Fruit fly (Drosophila melanogaster) whole organism, embryonic: ENCODE data around the gene mahe.
A peak's percentile ranks its signal among the peaks of the same experiment; 100 is the strongest.

ENCODE experiments used
- Atf3 ChIP-seq: fragments of 200-800 bp; sonication (Bioruptor generic); optimal IDR thresholded peaks from 3 replicates; lab custom pipeline; 2016; ENCODE audit warnings: missing biosample characterization, missing genetic modification characterization
- CG12071 ChIP-seq: fragments of 200-800 bp; sonication (Bioruptor generic); optimal IDR thresholded peaks from 3 replicates; lab custom pipeline; 2018; ENCODE audit warnings: missing biosample characterization, mild to moderate bottlenecking, missing genetic modification characterization
- CG13287 ChIP-seq: fragments of 200-800 bp; sonication (Bioruptor generic); IDR thresholded peaks from 2 replicates; pipeline ENCODE4 v1.3.6; 2022; ENCODE audit warnings: missing biosample characterization, missing genetic modification characterization; ENCODE audit not compliant: partially characterized antibody
- CG13775 ChIP-seq: fragments of 200-800 bp; sonication (Bioruptor generic); optimal IDR thresholded peaks from 3 replicates; lab custom pipeline; 2017; ENCODE audit warnings: missing biosample characterization, mild to moderate bottlenecking, missing genetic modification characterization
- CG15479 ChIP-seq: fragments of 200-800 bp; sonication (Bioruptor generic); optimal IDR thresholded peaks from 3 replicates; lab custom pipeline; 2019; ENCODE audit warnings: missing biosample characterization, mild to moderate bottlenecking, missing genetic modification characterization, moderate library complexity
- CG15601 ChIP-seq: fragments of 200-800 bp; sonication (Bioruptor generic); optimal IDR thresholded peaks from 3 replicates; lab custom pipeline; 2019; ENCODE audit warnings: missing biosample characterization, mild to moderate bottlenecking, missing genetic modification characterization, moderate library complexity
- CG1602 ChIP-seq: fragments of 200-800 bp; sonication (Bioruptor generic); optimal IDR thresholded peaks from 3 replicates; lab custom pipeline; 2016; ENCODE audit warnings: missing biosample characterization, missing genetic modification characterization
- CG1647 ChIP-seq: fragments of 200-800 bp; sonication (Bioruptor generic); optimal IDR thresholded peaks from 3 replicates; lab custom pipeline; 2016; ENCODE audit warnings: missing biosample characterization, missing genetic modification characterization
- CG17385 ChIP-seq: fragments of 200-800 bp; sonication (Bioruptor generic); optimal IDR thresholded peaks from 3 replicates; lab custom pipeline; 2018; ENCODE audit warnings: missing biosample characterization, mild to moderate bottlenecking, missing genetic modification characterization
- CG17612 ChIP-seq: fragments of 200-800 bp; sonication (Bioruptor generic); IDR thresholded peaks from 2 replicates; pipeline ENCODE4 v1.3.6; 2022; ENCODE audit warnings: missing biosample characterization, missing genetic modification characterization
- CG17802 ChIP-seq: fragments of 200-800 bp; sonication (Bioruptor generic); optimal IDR thresholded peaks from 2 replicates; lab custom pipeline; 2018; ENCODE audit warnings: missing biosample characterization, mild to moderate bottlenecking, missing genetic modification characterization, moderate library complexity
- CG17829 ChIP-seq: fragments of 200-800 bp; optimal IDR thresholded peaks from 2 replicates; lab custom pipeline; 2019; ENCODE audit warnings: missing biosample characterization, mild to moderate bottlenecking, missing genetic modification characterization, moderate library complexity
- CG1792 ChIP-seq: fragments of 200-800 bp; sonication (Bioruptor generic); optimal IDR thresholded peaks from 2 replicates; lab custom pipeline; 2016; ENCODE audit warnings: missing biosample characterization, missing genetic modification characterization
- CG2120 ChIP-seq: fragments of 200-800 bp; sonication (Bioruptor generic); optimal IDR thresholded peaks from 3 replicates; lab custom pipeline; 2016; ENCODE audit warnings: missing biosample characterization, missing genetic modification characterization
- CG31365 ChIP-seq: fragments of 200-800 bp; sonication (Bioruptor generic); optimal IDR thresholded peaks from 2 replicates; lab custom pipeline; 2018; ENCODE audit warnings: missing biosample characterization, mild to moderate bottlenecking, missing genetic modification characterization
- CG3281 ChIP-seq: fragments of 200-800 bp; sonication (Bioruptor generic); optimal IDR thresholded peaks from 3 replicates; lab custom pipeline; 2017; ENCODE audit warnings: missing biosample characterization, mild to moderate bottlenecking, missing genetic modification characterization
- CG42726 ChIP-seq: fragments of 200-800 bp; sonication (Bioruptor generic); IDR thresholded peaks from 2 replicates; pipeline ENCODE4 v1.3.6; 2022; ENCODE audit warnings: missing biosample characterization, missing genetic modification characterization; ENCODE audit not compliant: partially characterized antibody
- CG4730 ChIP-seq: fragments of 200-800 bp; sonication (Bioruptor generic); IDR thresholded peaks from 2 replicates; pipeline ENCODE4 v1.3.6; 2022; ENCODE audit warnings: missing biosample characterization, missing genetic modification characterization
- CG5953 ChIP-seq: fragments of 200-800 bp; sonication (Bioruptor generic); IDR thresholded peaks from 2 replicates; pipeline ENCODE4 v1.3.6; 2022; ENCODE audit warnings: missing biosample characterization, missing genetic modification characterization
- CG6254 ChIP-seq: fragments of 200-800 bp; sonication (Bioruptor generic); optimal IDR thresholded peaks from 3 replicates; lab custom pipeline; 2017; ENCODE audit warnings: mild to moderate bottlenecking, missing biosample characterization, missing genetic modification reagents, missing genetic modification characterization
- CG6683 ChIP-seq: fragments of 200-800 bp; sonication (Bioruptor generic); optimal IDR thresholded peaks from 2 replicates; lab custom pipeline; 2017; ENCODE audit warnings: missing biosample characterization, mild to moderate bottlenecking, missing genetic modification characterization, missing genetic modification reagents
- CG8765 ChIP-seq: fragments of 200-800 bp; sonication (Bioruptor generic); IDR thresholded peaks from 2 replicates; pipeline ENCODE4 v1.3.6; 2022; ENCODE audit warnings: missing biosample characterization, missing genetic modification characterization
- Camta ChIP-seq: fragments of 200-800 bp; sonication (Bioruptor generic); optimal IDR thresholded peaks from 2 replicates; lab custom pipeline; 2016; ENCODE audit warnings: missing biosample characterization, missing genetic modification characterization
- Dref ChIP-seq: fragments of 200-800 bp; sonication (Bioruptor generic); IDR thresholded peaks from 2 replicates; pipeline ENCODE4 v1.3.6; 2022; ENCODE audit warnings: missing biosample characterization, missing genetic modification characterization
- Drgx ChIP-seq: fragments of 200-800 bp; sonication (Bioruptor generic); IDR thresholded peaks from 2 replicates; pipeline ENCODE4 v1.3.6; 2022; ENCODE audit warnings: missing biosample characterization, missing genetic modification characterization
- E2f2 ChIP-seq: fragments of 200-800 bp; sonication (Bioruptor generic); IDR thresholded peaks from 2 replicates; pipeline ENCODE4 v1.3.6; 2022; ENCODE audit warnings: missing biosample characterization, missing genetic modification characterization
- ERR ChIP-seq: fragments of 200-800 bp; sonication (Bioruptor generic); optimal IDR thresholded peaks from 2 replicates; lab custom pipeline; 2016; ENCODE audit warnings: missing biosample characterization, missing genetic modification characterization
- Elba2 ChIP-seq: fragments of 200-800 bp; sonication (Bioruptor generic); optimal IDR thresholded peaks from 3 replicates; lab custom pipeline; 2016; ENCODE audit warnings: missing biosample characterization, missing genetic modification characterization
- HHEX ChIP-seq: fragments of 200-800 bp; sonication (Bioruptor generic); optimal IDR thresholded peaks from 3 replicates; lab custom pipeline; 2017; ENCODE audit warnings: missing biosample characterization, mild to moderate bottlenecking, missing genetic modification characterization, missing genetic modification reagents
- Lpt ChIP-seq: fragments of >200 bp; optimal IDR thresholded peaks from 2 replicates; lab custom pipeline; 2018; ENCODE audit warnings: missing biosample characterization, missing genetic modification characterization
- Max ChIP-seq: fragments of 200-800 bp; sonication (Bioruptor generic); optimal IDR thresholded peaks from 2 replicates; lab custom pipeline; 2016; ENCODE audit warnings: missing biosample characterization, mild to moderate bottlenecking, missing genetic modification characterization
- Med ChIP-seq: fragments of 200-800 bp; sonication (Bioruptor generic); peaks from one replicate; lab custom pipeline; 2016; ENCODE audit warnings: missing biosample characterization, missing genetic modification characterization, mild to moderate bottlenecking, inconsistent platforms, moderate library complexity
- Scr ChIP-seq: fragments of 200-800 bp; sonication (Bioruptor generic); IDR thresholded peaks from 2 replicates; pipeline ENCODE4 v1.3.6; 2022; ENCODE audit warnings: missing biosample characterization, missing genetic modification characterization; ENCODE audit not compliant: partially characterized antibody
- Sox100B ChIP-seq: fragments of 200-800 bp; sonication (Bioruptor generic); optimal IDR thresholded peaks from 3 replicates; lab custom pipeline; 2018; ENCODE audit warnings: missing biosample characterization, mild to moderate bottlenecking, missing genetic modification characterization
- Sox102F ChIP-seq: fragments of 200-800 bp; sonication (Bioruptor generic); optimal IDR thresholded peaks from 2 replicates; lab custom pipeline; 2018; ENCODE audit warnings: missing biosample characterization, mild to moderate bottlenecking, missing genetic modification characterization, moderate library complexity
- Usf ChIP-seq: fragments of 200-800 bp; sonication (Bioruptor generic); optimal IDR thresholded peaks from 2 replicates; lab custom pipeline; 2017; ENCODE audit warnings: missing genotype, missing biosample characterization, missing genetic modification characterization
- btn ChIP-seq: fragments of 200-800 bp; sonication (Bioruptor generic); optimal IDR thresholded peaks from 2 replicates; lab custom pipeline; 2016; ENCODE audit warnings: missing biosample characterization, missing genetic modification characterization
- chinmo ChIP-seq: fragments of 200-800 bp; sonication (Bioruptor generic); IDR thresholded peaks from 4 replicates; pipeline ENCODE4 v1.3.6; 2022; ENCODE audit warnings: missing biosample characterization, missing genetic modification characterization; ENCODE audit not compliant: partially characterized antibody
- dmrt11E ChIP-seq: fragments of 200-800 bp; sonication (Bioruptor generic); optimal IDR thresholded peaks from 3 replicates; lab custom pipeline; 2018; ENCODE audit warnings: missing biosample characterization, mild to moderate bottlenecking, missing genetic modification characterization, moderate library complexity
- hbn ChIP-seq: fragments of 200-800 bp; sonication (Bioruptor generic); IDR thresholded peaks from 2 replicates; pipeline ENCODE4 v1.3.6; 2022; ENCODE audit warnings: missing biosample characterization, missing genetic modification characterization; ENCODE audit not compliant: partially characterized antibody
- mam ChIP-seq: fragments of 200-800 bp; sonication (Bioruptor generic); optimal IDR thresholded peaks from 3 replicates; lab custom pipeline; 2016; ENCODE audit warnings: missing biosample characterization, missing genetic modification characterization
- nerfin-2 ChIP-seq: fragments of 200-800 bp; sonication (Bioruptor generic); IDR thresholded peaks from 2 replicates; pipeline ENCODE4 v1.3.6; 2022; ENCODE audit warnings: missing biosample characterization, missing genetic modification characterization; ENCODE audit not compliant: partially characterized antibody
- pfk ChIP-seq: fragments of 200-800 bp; sonication (Bioruptor generic); optimal IDR thresholded peaks from 2 replicates; lab custom pipeline; 2018; ENCODE audit warnings: missing biosample characterization, mild to moderate bottlenecking, missing genetic modification characterization, moderate library complexity
- scrt ChIP-seq: fragments of 200-800 bp; sonication (Bioruptor generic); optimal IDR thresholded peaks from 2 replicates; lab custom pipeline; 2018; ENCODE audit warnings: missing biosample characterization, mild to moderate bottlenecking, missing genetic modification characterization, moderate library complexity
- sqz ChIP-seq: fragments of 200-800 bp; sonication (Bioruptor generic); optimal IDR thresholded peaks from 3 replicates; lab custom pipeline; 2018; ENCODE audit warnings: missing biosample characterization, mild to moderate bottlenecking, missing genetic modification characterization
- sr ChIP-seq: fragments of 200-800 bp; sonication (Bioruptor generic); IDR thresholded peaks from 3 replicates; pipeline ENCODE4 v1.3.6; 2022; ENCODE audit warnings: missing biosample characterization, missing genetic modification characterization
- twi ChIP-seq: fragments of 200-800 bp; optimal IDR thresholded peaks from 2 replicates; lab custom pipeline; 2019; ENCODE audit warnings: missing biosample characterization, mild to moderate bottlenecking, missing genetic modification characterization, moderate library complexity
- tx ChIP-seq: fragments of 200-800 bp; sonication (Bioruptor generic); optimal IDR thresholded peaks from 2 replicates; lab custom pipeline; 2016; ENCODE audit warnings: missing biosample characterization, missing genetic modification characterization
- z ChIP-seq: fragments of 200-800 bp; sonication (Bioruptor generic); IDR thresholded peaks from 3 replicates; pipeline ENCODE4 v1.3.6; 2022; ENCODE audit warnings: missing biosample characterization, missing genetic modification characterization
- zen2 ChIP-seq: fragments of 200-800 bp; sonication (Bioruptor generic); IDR thresholded peaks from 3 replicates; pipeline ENCODE4 v1.3.6; 2022; ENCODE audit warnings: missing biosample characterization, missing genetic modification characterization; ENCODE audit not compliant: partially characterized antibody

mahe gene

dm6 chrX:7931028-7931549, at the start of gene mahe:
mahe (minus strand) TSS chrX:7931382.
- no peak for TF ChIP-seq CG8765
- peak; percentile 61; the same call in 1 of the 3 replicates for TF ChIP-seq zen2 (GFP tag; lab: Robert Waterston, UW)
- TF ChIP-seq twi (tag; lab: Kevin White, UChicago) = no peak
- TF ChIP-seq Max (GFP tag; lab: Kevin White, UChicago) = no peak
- no peak for TF ChIP-seq Lpt (GFP tag; lab: Kevin White, UChicago)
- no peak for TF ChIP-seq tx (GFP tag; lab: Kevin White, UChicago)
- TF ChIP-seq chinmo (GFP tag; lab: Robert Waterston, UW) = peak; percentile 93
- TF ChIP-seq CG17385 (GFP tag; lab: Kevin White, UChicago) = peak; percentile 49
- no peak for TF ChIP-seq Atf3 (GFP tag; lab: Kevin White, UChicago)
- no peak for TF ChIP-seq HHEX
- TF ChIP-seq Sox100B = no peak
- no peak for TF ChIP-seq CG5953 (GFP tag; lab: Robert Waterston, UW)
- no peak for TF ChIP-seq CG17802 (tag; lab: Kevin White, UChicago)
- TF ChIP-seq CG17829 (tag; lab: Kevin White, UChicago) = no peak
- TF ChIP-seq btn (GFP tag; lab: Kevin White, UChicago) = no peak
- peak; percentile 13 for TF ChIP-seq pfk (GFP tag; lab: Kevin White, UChicago)
- no peak for TF ChIP-seq CG1647
- TF ChIP-seq Scr (GFP tag; lab: Robert Waterston, UW) = peak; percentile 87
- no peak for TF ChIP-seq sr
- TF ChIP-seq Dref (GFP tag; lab: Robert Waterston, UW) = peak; percentile 85
- peak; percentile 48 for TF ChIP-seq sqz
- TF ChIP-seq z (GFP tag; lab: Robert Waterston, UW) = no peak
- no peak for TF ChIP-seq CG1792 (GFP tag; lab: Kevin White, UChicago)
- TF ChIP-seq Usf (GFP tag; lab: Kevin White, UChicago) = no peak
- peak; percentile 92 for TF ChIP-seq CG13287 (GFP tag; lab: Robert Waterston, UW)
- no peak for TF ChIP-seq CG2120 (GFP tag; lab: Kevin White, UChicago)
- TF ChIP-seq CG6683 (GFP tag; lab: Kevin White, UChicago) = no peak
- TF ChIP-seq ERR (GFP tag; lab: Kevin White, UChicago) = no peak
- peak; percentile 86 for TF ChIP-seq E2f2 (GFP tag; lab: Robert Waterston, UW)
- no peak for TF ChIP-seq CG4730 (GFP tag; lab: Robert Waterston, UW)
- peak; percentile 75 for TF ChIP-seq hbn (GFP tag; lab: Robert Waterston, UW)
- TF ChIP-seq CG12071 (GFP tag; lab: Kevin White, UChicago) = no peak
- no peak for TF ChIP-seq CG1602 (GFP tag; lab: Kevin White, UChicago)
- TF ChIP-seq Med (GFP tag; lab: Kevin White, UChicago) = peak; percentile 77
- TF ChIP-seq CG13775 (GFP tag; lab: Kevin White, UChicago) = no peak
- TF ChIP-seq nerfin-2 (GFP tag; lab: Robert Waterston, UW) = peak; percentile 59; the same call in 1 of the 2 replicates
- peak; percentile 38 for TF ChIP-seq scrt (GFP tag; lab: Kevin White, UChicago)
- TF ChIP-seq Sox102F (GFP tag; lab: Kevin White, UChicago) = no peak
- TF ChIP-seq CG31365 (tag; lab: Kevin White, UChicago) = no peak
- TF ChIP-seq Camta (GFP tag; lab: Kevin White, UChicago) = no peak
- TF ChIP-seq dmrt11E = no peak
- TF ChIP-seq CG15601 = no peak
- TF ChIP-seq CG3281 = no peak
- no peak for TF ChIP-seq mam
- no peak for TF ChIP-seq CG6254 (GFP tag; lab: Kevin White, UChicago)
- TF ChIP-seq Drgx (GFP tag; lab: Robert Waterston, UW) = no peak
- no peak for TF ChIP-seq CG17612 (GFP tag; lab: Robert Waterston, UW)
- TF ChIP-seq CG42726 (GFP tag; lab: Robert Waterston, UW) = peak; percentile 75; the same call in 1 of the 2 replicates
- TF ChIP-seq CG15479 (GFP tag; lab: Kevin White, UChicago) = peak; percentile 25
- no peak for TF ChIP-seq Elba2 (GFP tag; lab: Kevin White, UChicago)
